Worm (Caenorhabditis elegans) whole organism, young adult: ENCODE measurements around the gene sma-6.

Source experiments
- B0336.3 ChIP-seq: fragments of 200-800 bp; sonication (Bioruptor generic); IDR thresholded peaks from 2 replicates; pipeline ENCODE4 v1.3.6; 2022; ENCODE audit warnings: missing genetic modification characterization, missing compliant biosample characterization
- C06A6.2 ChIP-seq: fragments of 200-800 bp; sonication (Bioruptor generic); conservative IDR thresholded peaks from 2 replicates; pipeline ENCODE4 v1.3.6; 2022; ENCODE audit warnings: missing genetic modification characterization, missing compliant biosample characterization
- D2030.7 ChIP-seq: fragments of 200-800 bp; sonication (Bioruptor generic); IDR thresholded peaks from 2 replicates; pipeline ENCODE4 v1.3.6; 2022; ENCODE audit warnings: missing genetic modification reagents, missing genetic modification characterization, missing compliant biosample characterization
- F10E7.11 ChIP-seq: sonication (generic microtip); optimal IDR thresholded peaks from 2 replicates; lab custom pipeline; 2017; ENCODE audit warnings: mild to moderate bottlenecking, missing genetic modification characterization, moderate library complexity, missing compliant biosample characterization
- F23B12.7 ChIP-seq: sonication (generic microtip); optimal IDR thresholded peaks from 2 replicates; lab custom pipeline; 2017; ENCODE audit warnings: missing genetic modification characterization, mild to moderate bottlenecking, missing compliant biosample characterization, antibody characterized with exemption, moderate library complexity; ENCODE audit not compliant: insufficient read depth
- F33H1.4 ChIP-seq: fragments of 200-800 bp; sonication (Bioruptor generic); IDR thresholded peaks from 2 replicates; pipeline ENCODE4 v1.3.6; 2022; ENCODE audit warnings: missing genetic modification reagents, missing genetic modification characterization, missing compliant biosample characterization
- Y53G8AR.9 ChIP-seq: fragments of 200-800 bp; sonication (Bioruptor generic); conservative IDR thresholded peaks from 2 replicates; pipeline ENCODE4 v1.3.6; 2022; ENCODE audit warnings: missing genetic modification reagents, missing genetic modification characterization, missing compliant biosample characterization
- Y67H2A.10 ChIP-seq: fragments of 200-800 bp; sonication (Bioruptor generic); conservative IDR thresholded peaks from 2 replicates; pipeline ENCODE4 v1.3.6; 2022; ENCODE audit warnings: missing genetic modification reagents, missing genetic modification characterization, missing compliant biosample characterization
- Y79H2A.3 ChIP-seq: fragments of 200-800 bp; sonication (Bioruptor generic); conservative IDR thresholded peaks from 2 replicates; pipeline ENCODE4 v1.3.6; 2022; ENCODE audit warnings: missing genetic modification reagents, missing genetic modification characterization, missing compliant biosample characterization
- ama-1 ChIP-seq, 3 experiments: fragments of 150-350 bp in 1 of 3; sonication (generic microtip) in 2 of 3; optimal IDR thresholded peaks; 2 replicates each; lab custom pipeline; 2014 to 2018; ENCODE audit warnings: missing biosample characterization in 2 of 3, missing genetic modification characterization in 2 of 3, missing genetic modification reagents in 2 of 3
- aptf-2 ChIP-seq: fragments of 200-800 bp; sonication (Bioruptor generic); conservative IDR thresholded peaks from 2 replicates; pipeline ENCODE4 v1.3.6; 2022; ENCODE audit warnings: missing genetic modification reagents, missing genetic modification characterization, missing compliant biosample characterization
- athp-1 ChIP-seq: sonication (generic microtip); optimal IDR thresholded peaks from 2 replicates; lab custom pipeline; 2017; ENCODE audit warnings: mild to moderate bottlenecking, missing genetic modification characterization, missing compliant biosample characterization
- cebp-2 ChIP-seq: fragments of 200-800 bp; sonication (Bioruptor generic); IDR thresholded peaks from 2 replicates; pipeline ENCODE4 v1.3.6; 2022; ENCODE audit warnings: missing genetic modification characterization, missing compliant biosample characterization
- ceh-100 ChIP-seq: fragments of 200-800 bp; sonication (Bioruptor generic); IDR thresholded peaks from 2 replicates; pipeline ENCODE4 v1.3.6; 2022; ENCODE audit warnings: missing genetic modification reagents, missing genetic modification characterization, missing compliant biosample characterization
- ceh-40 ChIP-seq: fragments of 200-800 bp; sonication (Bioruptor generic); IDR thresholded peaks from 2 replicates; pipeline ENCODE4 v1.3.6; 2022; ENCODE audit warnings: missing genetic modification characterization, missing compliant biosample characterization
- ceh-58 ChIP-seq: fragments of 200-800 bp; sonication (Bioruptor generic); IDR thresholded peaks from 2 replicates; pipeline ENCODE4 v1.3.6; 2022; ENCODE audit warnings: missing genetic modification characterization, missing compliant biosample characterization
- ceh-79 ChIP-seq: sonication (generic microtip); optimal IDR thresholded peaks from 2 replicates; lab custom pipeline; 2017; ENCODE audit warnings: mild to moderate bottlenecking, missing genetic modification characterization, missing compliant biosample characterization
- ceh-91 ChIP-seq: fragments of 200-800 bp; sonication (Bioruptor generic); IDR thresholded peaks from 2 replicates; pipeline ENCODE4 v1.3.6; 2022; ENCODE audit warnings: missing genetic modification reagents, missing genetic modification characterization, missing compliant biosample characterization
- chd-7 ChIP-seq: sonication (generic microtip); optimal IDR thresholded peaks from 2 replicates; lab custom pipeline; 2016; ENCODE audit warnings: mild to moderate bottlenecking, missing genetic modification characterization, moderate library complexity, missing compliant biosample characterization
- die-1 ChIP-seq: sonication (generic microtip); optimal IDR thresholded peaks from 2 replicates; lab custom pipeline; 2016; ENCODE audit warnings: missing genotype, mild to moderate bottlenecking, missing genetic modification characterization, missing compliant biosample characterization
- dox-1 ChIP-seq: fragments of 200-800 bp; sonication (Bioruptor generic); IDR thresholded peaks from 2 replicates; pipeline ENCODE4 v1.3.6; 2022; ENCODE audit warnings: missing genetic modification reagents, missing genetic modification characterization, missing compliant biosample characterization
- dpl-1 ChIP-seq: fragments of 150-350 bp; optimal IDR thresholded peaks from 2 replicates; lab custom pipeline; 2014; ENCODE audit warnings: missing biosample characterization, missing genetic modification reagents, missing genetic modification characterization
- efl-1 ChIP-seq: fragments of 150-350 bp; optimal IDR thresholded peaks from 2 replicates; lab custom pipeline; 2014; ENCODE audit warnings: missing biosample characterization, missing genetic modification reagents, missing genetic modification characterization
- egl-18 ChIP-seq: fragments of 200-800 bp; sonication (Bioruptor generic); IDR thresholded peaks from 2 replicates; pipeline ENCODE4 v1.3.6; 2022; ENCODE audit warnings: missing genetic modification reagents, missing genetic modification characterization, missing compliant biosample characterization
- egrh-3 ChIP-seq: fragments of 200-800 bp; sonication (Bioruptor generic); IDR thresholded peaks from 2 replicates; pipeline ENCODE4 v1.3.6; 2022; ENCODE audit warnings: missing genetic modification reagents, missing genetic modification characterization, missing compliant biosample characterization
- ekl-4 ChIP-seq: fragments of 200-800 bp; sonication (Bioruptor generic); IDR thresholded peaks from 2 replicates; pipeline ENCODE4 v1.3.6; 2022; ENCODE audit warnings: missing genetic modification reagents, missing genetic modification characterization, missing compliant biosample characterization
- fkh-3 ChIP-seq: sonication (generic microtip); optimal IDR thresholded peaks from 2 replicates; lab custom pipeline; 2016; ENCODE audit warnings: mild to moderate bottlenecking, missing genetic modification characterization, missing compliant biosample characterization
- gei-17 ChIP-seq: fragments of 200-800 bp; sonication (Bioruptor generic); optimal IDR thresholded peaks from 2 replicates; lab custom pipeline; 2018; ENCODE audit warnings: mild to moderate bottlenecking, missing genetic modification characterization, missing compliant biosample characterization
- him-1 ChIP-seq: sonication (generic microtip); optimal IDR thresholded peaks from 2 replicates; lab custom pipeline; 2016; ENCODE audit warnings: missing genotype, missing genetic modification reagents, missing genetic modification characterization, missing compliant biosample characterization
- hlh-12 ChIP-seq: sonication (generic microtip); optimal IDR thresholded peaks from 2 replicates; lab custom pipeline; 2016; ENCODE audit warnings: missing genetic modification characterization, missing compliant biosample characterization
- hlh-26 ChIP-seq: fragments of 200-800 bp; sonication (Bioruptor generic); conservative IDR thresholded peaks from 2 replicates; pipeline ENCODE4 v1.3.6; 2022; ENCODE audit warnings: missing genetic modification reagents, missing genetic modification characterization, missing compliant biosample characterization
- hsf-1 ChIP-seq: fragments of 200-800 bp; sonication (Bioruptor generic); IDR thresholded peaks from 2 replicates; pipeline ENCODE4 v1.3.6; 2022; ENCODE audit warnings: missing genetic modification reagents, missing genetic modification characterization, missing compliant biosample characterization
- lag-1 ChIP-seq: fragments of 200-800 bp; sonication (Bioruptor generic); IDR thresholded peaks from 2 replicates; pipeline ENCODE4 v1.3.6; 2022; ENCODE audit warnings: missing genetic modification reagents, missing genetic modification characterization, missing compliant biosample characterization
- let-526 ChIP-seq: fragments of 200-800 bp; sonication (Bioruptor generic); IDR thresholded peaks from 2 replicates; pipeline ENCODE4 v1.3.6; 2022; ENCODE audit warnings: missing genetic modification reagents, missing genetic modification characterization, missing compliant biosample characterization
- madf-3 ChIP-seq: fragments of 200-800 bp; sonication (Bioruptor generic); IDR thresholded peaks from 2 replicates; pipeline ENCODE4 v1.3.6; 2022; ENCODE audit warnings: missing genetic modification reagents, missing genetic modification characterization, missing compliant biosample characterization
- mel-28 ChIP-seq: sonication (generic microtip); optimal IDR thresholded peaks from 2 replicates; lab custom pipeline; 2016; ENCODE audit warnings: borderline replicate concordance, mild to moderate bottlenecking, missing genetic modification characterization, missing compliant biosample characterization
- mes-4 ChIP-seq: sonication (generic microtip); optimal IDR thresholded peaks from 2 replicates; lab custom pipeline; 2016; ENCODE audit warnings: missing genotype, missing genetic modification characterization, missing compliant biosample characterization
- mxl-1 ChIP-seq: sonication (generic microtip); optimal IDR thresholded peaks from 2 replicates; lab custom pipeline; 2016; ENCODE audit warnings: missing genetic modification characterization, missing compliant biosample characterization
- nhr-120 ChIP-seq: fragments of 200-800 bp; sonication (Bioruptor generic); IDR thresholded peaks from 2 replicates; pipeline ENCODE4 v1.3.6; 2022; ENCODE audit warnings: missing genetic modification characterization, missing compliant biosample characterization
- nhr-80 ChIP-seq: sonication (generic microtip); optimal IDR thresholded peaks from 2 replicates; lab custom pipeline; 2016; ENCODE audit warnings: missing genetic modification characterization, missing compliant biosample characterization
- pha-4 ChIP-seq: fragments of 150-350 bp; sonication (generic microtip); optimal IDR thresholded peaks from 2 replicates; lab custom pipeline; 2014; ENCODE audit warnings: missing biosample characterization, missing genetic modification reagents, missing genetic modification characterization
- repo-1 ChIP-seq: sonication (generic microtip); optimal IDR thresholded peaks from 2 replicates; lab custom pipeline; 2017; ENCODE audit warnings: mild to moderate bottlenecking, missing genetic modification characterization, missing compliant biosample characterization
- snpc-4 ChIP-seq, 5 experiments: fragments of 150-350 bp in 1 of 5; sonication (generic microtip) in 4 of 5; optimal IDR thresholded peaks; 2 replicates each; lab custom pipeline; 2014 to 2018; ENCODE audit warnings: missing genetic modification characterization in 5 of 5, missing biosample characterization in 3 of 5, antibody characterized with exemption in 2 of 5, mild to moderate bottlenecking in 2 of 5, missing compliant biosample characterization in 2 of 5, missing genotype in 2 of 5, moderate library complexity in 2 of 5, missing genetic modification reagents in 1 of 5
- xnd-1 ChIP-seq: sonication (generic microtip); optimal IDR thresholded peaks from 2 replicates; lab custom pipeline; 2016; ENCODE audit warnings: missing genotype, missing genetic modification reagents, missing genetic modification characterization, missing compliant biosample characterization
- zfh-2 ChIP-seq: fragments of 200-800 bp; sonication (Bioruptor generic); conservative IDR thresholded peaks from 2 replicates; pipeline ENCODE4 v1.3.6; 2022; ENCODE audit warnings: missing genetic modification reagents, missing genetic modification characterization, missing compliant biosample characterization
- ztf-18 ChIP-seq: sonication (generic microtip); optimal IDR thresholded peaks from 2 replicates; lab custom pipeline; 2016; ENCODE audit warnings: missing genotype, mild to moderate bottlenecking, missing genetic modification characterization, missing compliant biosample characterization
- ztf-26 ChIP-seq: sonication (generic microtip); optimal IDR thresholded peaks from 2 replicates; lab custom pipeline; 2017; ENCODE audit warnings: missing genetic modification characterization, missing compliant biosample characterization

The sma-6 gene

DNA sequence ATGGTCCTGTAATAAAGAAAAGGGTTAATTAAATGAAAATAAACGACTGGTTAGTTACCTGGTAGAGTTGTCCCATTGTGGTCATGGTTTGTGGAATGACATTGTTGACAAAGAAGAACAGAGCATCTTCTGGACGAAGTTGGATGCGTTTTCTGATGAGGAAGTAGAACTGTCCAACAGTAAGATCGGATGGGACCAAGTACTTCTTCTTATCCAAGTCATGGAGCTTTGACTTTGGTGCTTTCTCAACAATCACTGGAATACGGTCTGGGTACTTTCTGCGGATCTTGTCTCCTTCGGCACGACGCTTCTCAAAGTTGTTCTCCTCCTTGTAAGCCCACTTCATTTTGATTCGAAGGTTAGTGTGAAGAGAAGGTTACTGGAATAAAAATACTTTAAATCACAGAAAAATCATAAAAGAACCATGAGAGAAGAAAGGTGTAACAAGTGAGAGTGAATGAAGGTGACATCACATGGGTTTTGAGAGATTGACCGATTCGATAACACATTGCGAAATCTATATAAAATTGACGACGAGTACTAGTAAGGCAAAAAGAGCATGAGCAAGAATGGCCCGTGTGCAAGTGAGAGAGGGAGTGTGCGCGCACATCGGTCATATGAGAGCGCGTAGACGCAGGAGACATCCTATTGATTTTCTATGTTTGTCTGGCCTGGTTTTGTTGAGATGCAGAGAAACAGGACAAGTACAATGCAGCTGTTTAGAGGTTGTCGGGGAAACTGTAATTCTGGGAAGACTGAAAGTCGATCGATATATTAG lies 23.2 kb downstream of the sma-6 start, which contains the start of gene lgg-1 (continued):
- no peak for TF ChIP-seq hlh-26
- TF ChIP-seq C06A6.2 (GFP tag; lab: Robert Waterston, UW): no peak
- no peak for TF ChIP-seq repo-1 (tag; lab: Kevin White, UChicago)
- TF ChIP-seq ceh-100: no peak; the same call in 1 of the 2 replicates
- TF ChIP-seq D2030.7 (GFP tag; lab: Robert Waterston, UW): no peak
- TF ChIP-seq mel-28 (tag; lab: Kevin White, UChicago): no peak
- TF ChIP-seq hsf-1 (GFP tag; lab: Robert Waterston, UW): no peak
- TF ChIP-seq mxl-1 (tag; lab: Kevin White, UChicago): peak; percentile 14
- TF ChIP-seq ceh-40 (GFP tag; lab: Robert Waterston, UW): 0 out of 2 replicates have a peak, but pooled peaks have one; percentile 16
- no peak for TF ChIP-seq efl-1 (GFP tag; lab: Kevin White, UChicago)
- TF ChIP-seq fkh-3 (tag; lab: Kevin White, UChicago): no peak
- TF ChIP-seq dox-1 (GFP tag; lab: Robert Waterston, UW): peak; percentile 75
- peak; percentile 29; the same call in 1 of the 2 replicates for TF ChIP-seq egrh-3
- no peak for TF ChIP-seq him-1 (tag; lab: Kevin White, UChicago)
- TF ChIP-seq aptf-2: peak; percentile 58; the same call in 1 of the 2 replicates
- no peak for TF ChIP-seq gei-17
- 0 out of 2 replicates have a peak, but pooled peaks have one; percentile 6 for TF ChIP-seq Y79H2A.3 (GFP tag; lab: Robert Waterston, UW)
- TF ChIP-seq B0336.3 (GFP tag; lab: Robert Waterston, UW): no peak; the same call in 1 of the 2 replicates
- no peak for TF ChIP-seq xnd-1 (tag; lab: Kevin White, UChicago)
- peak; percentile 43; the same call in 1 of the 2 replicates for TF ChIP-seq Y53G8AR.9 (GFP tag; lab: Robert Waterston, UW)
- no peak for TF ChIP-seq hlh-12 (tag; lab: Kevin White, UChicago)
- peak; percentile 21 for TF ChIP-seq ztf-26 (tag; lab: Kevin White, UChicago)
- peak; percentile 81 for TF ChIP-seq chd-7 (tag; lab: Kevin White, UChicago)
- peak; percentile 18; the same call in 1 of the 2 replicates for TF ChIP-seq Y67H2A.10 (GFP tag; lab: Robert Waterston, UW)
- no peak for TF ChIP-seq die-1 (tag; lab: Kevin White, UChicago)
- TF ChIP-seq ama-1 (optimal IDR thresholded peaks at IDR 0.05; lab: Kevin White, UChicago): peak; percentile 98
- TF ChIP-seq ama-1 (GFP tag; optimal IDR thresholded peaks at IDR 0.05; lab: Kevin White, UChicago): no peak
- no peak for TF ChIP-seq ceh-91 (GFP tag; lab: Robert Waterston, UW)
- peak; percentile 78; the same call in 1 of the 2 replicates for TF ChIP-seq let-526 (GFP tag; lab: Robert Waterston, UW)
- TF ChIP-seq zfh-2 (GFP tag; lab: Robert Waterston, UW): no peak; the same call in 1 of the 2 replicates
- no peak for TF ChIP-seq ceh-79 (tag; lab: Kevin White, UChicago)
- TF ChIP-seq ceh-58: no peak
- TF ChIP-seq F23B12.7: no peak
- TF ChIP-seq athp-1 (tag; lab: Kevin White, UChicago): peak; percentile 72
- TF ChIP-seq nhr-80 (tag; lab: Kevin White, UChicago): no peak
- 0 out of 2 replicates have a peak, but pooled peaks have one; percentile 63 for TF ChIP-seq cebp-2
- 0 out of 2 replicates have a peak, but pooled peaks have one; percentile 28 for TF ChIP-seq egl-18 (GFP tag; lab: Robert Waterston, UW)
- no peak for TF ChIP-seq F10E7.11 (tag; lab: Kevin White, UChicago)
- no peak for TF ChIP-seq snpc-4 (GFP tag; optimal IDR thresholded peaks at IDR 0.05; lab: Kevin White, UChicago)
- peak in 3 of 4 experiments; percentile 1 to 12 (median 10) for TF ChIP-seq snpc-4 (tag; optimal IDR thresholded peaks at IDR 0.05; lab: Kevin White, UChicago)
- no peak for TF ChIP-seq ztf-18 (tag; lab: Kevin White, UChicago)
- TF ChIP-seq ekl-4: 0 out of 2 replicates have a peak, but pooled peaks have one; percentile 71
- TF ChIP-seq madf-3 (GFP tag; lab: Robert Waterston, UW): no peak
- TF ChIP-seq lag-1: 0 out of 2 replicates have a peak, but pooled peaks have one; percentile 35
- TF ChIP-seq mes-4 (tag; lab: Kevin White, UChicago): no peak
- TF ChIP-seq F33H1.4 (GFP tag; lab: Robert Waterston, UW): no peak
- peak; percentile 83 for TF ChIP-seq pha-4 (tag; lab: Kevin White, UChicago)
- no peak for TF ChIP-seq nhr-120 (GFP tag; lab: Robert Waterston, UW)
- peak; percentile 40 for TF ChIP-seq dpl-1 (GFP tag; lab: Kevin White, UChicago)
